Fruit fly (Drosophila melanogaster) whole organism, embryonic: ENCODE data around the gene Vha16-3.

Experiments used
- Antp ChIP-seq: fragments of 200-800 bp; sonication (Bioruptor generic); optimal IDR thresholded peaks from 3 replicates; lab custom pipeline; 2016; ENCODE audit warnings: missing biosample characterization, missing genetic modification characterization
- CG10209 ChIP-seq: fragments of 200-800 bp; sonication (Bioruptor generic); optimal IDR thresholded peaks from 3 replicates; lab custom pipeline; 2017; ENCODE audit warnings: missing biosample characterization, mild to moderate bottlenecking, missing genetic modification characterization, missing genetic modification reagents
- CG1024 ChIP-seq: fragments of 200-800 bp; sonication (Bioruptor generic); IDR thresholded peaks from 2 replicates; pipeline ENCODE4 v1.3.6; 2022; ENCODE audit warnings: missing biosample characterization, missing genetic modification characterization
- CG1233 ChIP-seq: fragments of 200-800 bp; sonication (Bioruptor generic); optimal IDR thresholded peaks from 4 replicates; lab custom pipeline; 2018; ENCODE audit warnings: missing biosample characterization, mild to moderate bottlenecking, missing genetic modification characterization
- CG12769 ChIP-seq: fragments of 200-800 bp; sonication (Bioruptor generic); optimal IDR thresholded peaks from 2 replicates; lab custom pipeline; 2019; ENCODE audit warnings: missing biosample characterization, mild to moderate bottlenecking, missing genetic modification characterization, moderate library complexity
- CG13624 ChIP-seq: fragments of 200-800 bp; sonication (Bioruptor generic); optimal IDR thresholded peaks from 2 replicates; lab custom pipeline; 2016; ENCODE audit warnings: missing biosample characterization, missing genetic modification characterization
- CG13894 ChIP-seq: fragments of 200-800 bp; sonication (Bioruptor generic); optimal IDR thresholded peaks from 3 replicates; lab custom pipeline; 2018; ENCODE audit warnings: missing biosample characterization, mild to moderate bottlenecking, missing genetic modification characterization, moderate library complexity
- CG15269 ChIP-seq: fragments of 200-800 bp; sonication (Bioruptor generic); optimal IDR thresholded peaks from 2 replicates; lab custom pipeline; 2018; ENCODE audit warnings: missing biosample characterization, mild to moderate bottlenecking, missing genetic modification characterization, moderate library complexity
- CG17361 ChIP-seq: fragments of 200-800 bp; sonication (Bioruptor generic); IDR thresholded peaks from 3 replicates; pipeline ENCODE4 v1.3.6; 2022; ENCODE audit warnings: missing biosample characterization, missing genetic modification characterization
- CG1792 ChIP-seq: fragments of 200-800 bp; sonication (Bioruptor generic); optimal IDR thresholded peaks from 2 replicates; lab custom pipeline; 2016; ENCODE audit warnings: missing biosample characterization, missing genetic modification characterization
- CG18476 ChIP-seq: fragments of 200-800 bp; sonication (Bioruptor generic); optimal IDR thresholded peaks from 2 replicates; lab custom pipeline; 2016; ENCODE audit warnings: missing biosample characterization, mild to moderate bottlenecking, missing genetic modification characterization
- CG18599 ChIP-seq: fragments of 200-800 bp; sonication (Bioruptor generic); optimal IDR thresholded peaks from 3 replicates; lab custom pipeline; 2017; ENCODE audit warnings: missing biosample characterization, missing genetic modification characterization, mild to moderate bottlenecking, moderate library complexity, missing genetic modification reagents
- CG2889 ChIP-seq: fragments of 200-800 bp; sonication (Bioruptor generic); IDR thresholded peaks from 3 replicates; pipeline ENCODE4 v1.3.6; 2022; ENCODE audit warnings: missing biosample characterization, missing genetic modification characterization
- CG32532 ChIP-seq: fragments of 200-800 bp; sonication (Bioruptor generic); IDR thresholded peaks from 2 replicates; pipeline ENCODE4 v1.3.6; 2022; ENCODE audit warnings: missing biosample characterization, missing genetic modification characterization
- CG34376 ChIP-seq: fragments of 200-800 bp; sonication (Bioruptor generic); optimal IDR thresholded peaks from 2 replicates; lab custom pipeline; 2018; ENCODE audit warnings: missing biosample characterization, mild to moderate bottlenecking, missing genetic modification characterization
- CG4360 ChIP-seq: fragments of 200-800 bp; sonication (Bioruptor generic); IDR thresholded peaks from 2 replicates; pipeline ENCODE4 v1.3.6; 2022; ENCODE audit warnings: missing biosample characterization, missing genetic modification characterization
- CG8290 ChIP-seq, 3 experiments: fragments of 200-800 bp; sonication (Bioruptor generic); optimal IDR thresholded peaks; 2 replicates each; lab custom pipeline; 2016 to 2019; ENCODE audit warnings: missing biosample characterization in 3 of 3, missing genetic modification characterization in 3 of 3, mild to moderate bottlenecking in 2 of 3, moderate library complexity in 1 of 3
- CG9932 ChIP-seq: fragments of 200-800 bp; sonication (Bioruptor generic); IDR thresholded peaks from 2 replicates; pipeline ENCODE4 v1.3.6; 2022; ENCODE audit warnings: missing biosample characterization, missing genetic modification characterization
- Doc2 ChIP-seq: fragments of 200-800 bp; sonication (Bioruptor generic); IDR thresholded peaks from 2 replicates; pipeline ENCODE4 v1.3.6; 2022; ENCODE audit warnings: missing biosample characterization, missing genetic modification characterization
- Drgx ChIP-seq: fragments of 200-800 bp; sonication (Bioruptor generic); IDR thresholded peaks from 2 replicates; pipeline ENCODE4 v1.3.6; 2022; ENCODE audit warnings: missing biosample characterization, missing genetic modification characterization
- Elba2 ChIP-seq: fragments of 200-800 bp; sonication (Bioruptor generic); optimal IDR thresholded peaks from 3 replicates; lab custom pipeline; 2016; ENCODE audit warnings: missing biosample characterization, missing genetic modification characterization
- Fer1 ChIP-seq: fragments of 200-800 bp; sonication (Bioruptor generic); optimal IDR thresholded peaks from 2 replicates; lab custom pipeline; 2017; ENCODE audit warnings: missing biosample characterization, mild to moderate bottlenecking, missing genetic modification characterization
- HHEX ChIP-seq: fragments of 200-800 bp; sonication (Bioruptor generic); optimal IDR thresholded peaks from 3 replicates; lab custom pipeline; 2017; ENCODE audit warnings: missing biosample characterization, mild to moderate bottlenecking, missing genetic modification characterization, missing genetic modification reagents
- Hr78 ChIP-seq, 2 experiments: fragments of 200-800 bp in 1 of 2; fragments of >200 bp in 1 of 2; sonication (Bioruptor generic) in 1 of 2; optimal IDR thresholded peaks; 2 replicates each; lab custom pipeline; 2017 to 2019; ENCODE audit warnings: missing biosample characterization in 2 of 2, missing genetic modification characterization in 2 of 2, mild to moderate bottlenecking in 1 of 2, moderate library complexity in 1 of 2
- Lim3 ChIP-seq: fragments of 200-800 bp; sonication (Bioruptor generic); IDR thresholded peaks from 2 replicates; pipeline ENCODE4 v1.3.6; 2022; ENCODE audit warnings: missing biosample characterization, missing genetic modification characterization
- Max ChIP-seq: fragments of 200-800 bp; sonication (Bioruptor generic); optimal IDR thresholded peaks from 2 replicates; lab custom pipeline; 2016; ENCODE audit warnings: missing biosample characterization, mild to moderate bottlenecking, missing genetic modification characterization
- Usf ChIP-seq: fragments of 200-800 bp; sonication (Bioruptor generic); optimal IDR thresholded peaks from 2 replicates; lab custom pipeline; 2017; ENCODE audit warnings: missing genotype, missing biosample characterization, missing genetic modification characterization
- bcd ChIP-seq: fragments of 200-800 bp; sonication (Bioruptor generic); optimal IDR thresholded peaks from 2 replicates; lab custom pipeline; 2017; ENCODE audit warnings: missing biosample characterization, mild to moderate bottlenecking, missing genetic modification characterization
- cas ChIP-seq: fragments of 200-800 bp; sonication (Bioruptor generic); IDR thresholded peaks from 2 replicates; pipeline ENCODE4 v1.3.6; 2022; ENCODE audit warnings: missing biosample characterization, missing genetic modification characterization
- chm ChIP-seq: fragments of 200-800 bp; sonication (Bioruptor generic); IDR thresholded peaks from 2 replicates; pipeline ENCODE4 v1.3.6; 2022; ENCODE audit warnings: missing biosample characterization, missing genetic modification characterization
- crol ChIP-seq: fragments of 200-800 bp; sonication (Bioruptor generic); IDR thresholded peaks from 2 replicates; pipeline ENCODE4 v1.3.6; 2022; ENCODE audit warnings: missing biosample characterization, missing genetic modification characterization
- eve ChIP-seq, 2 experiments: fragments of >200 bp; optimal IDR thresholded peaks; 2 replicates each; lab custom pipeline; 2017; ENCODE audit warnings: missing biosample characterization in 2 of 2, missing genetic modification characterization in 2 of 2
- ewg ChIP-seq: fragments of 200-800 bp; sonication (Bioruptor generic); optimal IDR thresholded peaks from 3 replicates; lab custom pipeline; 2017; ENCODE audit warnings: mild to moderate bottlenecking, missing biosample characterization, missing genetic modification reagents, missing genetic modification characterization
- fru ChIP-seq: fragments of >200 bp; optimal IDR thresholded peaks from 2 replicates; lab custom pipeline; 2017
- kni ChIP-seq: fragments of 200-800 bp; sonication (Bioruptor generic); optimal IDR thresholded peaks from 3 replicates; lab custom pipeline; 2017; ENCODE audit warnings: mild to moderate bottlenecking, missing biosample characterization, missing genetic modification reagents, missing genetic modification characterization
- mirr ChIP-seq: fragments of 200-800 bp; sonication (Bioruptor generic); optimal IDR thresholded peaks from 3 replicates; lab custom pipeline; 2018; ENCODE audit warnings: missing biosample characterization, mild to moderate bottlenecking, missing genetic modification characterization
- mld ChIP-seq: fragments of 200-800 bp; sonication (Bioruptor generic); IDR thresholded peaks from 3 replicates; pipeline ENCODE4 v1.3.6; 2022; ENCODE audit warnings: missing biosample characterization, missing genetic modification characterization; ENCODE audit not compliant: partially characterized antibody
- nom ChIP-seq: fragments of 200-800 bp; sonication (Bioruptor generic); optimal IDR thresholded peaks from 2 replicates; lab custom pipeline; 2017; ENCODE audit warnings: missing biosample characterization, missing genetic modification characterization, mild to moderate bottlenecking, moderate library complexity, missing genetic modification reagents
- pfk ChIP-seq: fragments of 200-800 bp; sonication (Bioruptor generic); optimal IDR thresholded peaks from 2 replicates; lab custom pipeline; 2018; ENCODE audit warnings: missing biosample characterization, mild to moderate bottlenecking, missing genetic modification characterization, moderate library complexity
- ranshi ChIP-seq: fragments of 200-800 bp; sonication (Bioruptor generic); IDR thresholded peaks from 2 replicates; pipeline ENCODE4 v1.3.6; 2022; ENCODE audit warnings: missing biosample characterization, missing genetic modification characterization
- rib ChIP-seq: fragments of 200-800 bp; sonication (Bioruptor generic); IDR thresholded peaks from 2 replicates; pipeline ENCODE4 v1.3.6; 2022; ENCODE audit warnings: missing biosample characterization, missing genetic modification characterization
- sc ChIP-seq, 3 experiments: fragments of >200 bp in 2 of 3; fragments of 200-800 bp in 1 of 3; sonication (Bioruptor generic) in 1 of 3; optimal IDR thresholded peaks; 2 replicates in 2 of 3; 3 replicates in 1 of 3; lab custom pipeline; 2017; ENCODE audit warnings: mild to moderate bottlenecking in 1 of 3, missing biosample characterization in 1 of 3, missing genetic modification characterization in 1 of 3, missing genetic modification reagents in 1 of 3
- schlank ChIP-seq: fragments of 200-800 bp; sonication (Bioruptor generic); optimal IDR thresholded peaks from 2 replicates; lab custom pipeline; 2018; ENCODE audit warnings: missing biosample characterization, mild to moderate bottlenecking, missing genetic modification characterization
- sd ChIP-seq: fragments of 200-800 bp; sonication (Bioruptor generic); optimal IDR thresholded peaks from 3 replicates; lab custom pipeline; 2018; ENCODE audit warnings: missing biosample characterization, mild to moderate bottlenecking, missing genetic modification characterization, moderate library complexity
- sens ChIP-seq: fragments of 200-800 bp; sonication (Bioruptor generic); peaks from one replicate; lab custom pipeline; 2016; ENCODE audit warnings: missing biosample characterization, missing genetic modification characterization
- seq ChIP-seq: fragments of 200-800 bp; sonication (Bioruptor generic); IDR thresholded peaks from 2 replicates; pipeline ENCODE4 v1.3.6; 2022; ENCODE audit warnings: missing biosample characterization, missing genetic modification characterization
- zen ChIP-seq: fragments of 200-800 bp; sonication (Bioruptor generic); optimal IDR thresholded peaks from 3 replicates; lab custom pipeline; 2018; ENCODE audit warnings: missing biosample characterization, mild to moderate bottlenecking, missing genetic modification characterization, moderate library complexity
- zfh1 ChIP-seq: fragments of 200-800 bp; sonication (Bioruptor generic); IDR thresholded peaks from 3 replicates; pipeline ENCODE4 v1.3.6; 2022; ENCODE audit warnings: missing biosample characterization, missing genetic modification characterization

The Vha16-3 gene

dm6 chr3L:11441889-11442782 lies 31.0 kb upstream of the Vha16-3 start (continued):
- TF ChIP-seq CG13624 (GFP tag; lab: Kevin White, UChicago) (peak; percentile 22), sc (optimal IDR thresholded peaks at IDR 0.05; lab: Kevin White, UChicago) (no peak), sc (GFP tag; optimal IDR thresholded peaks at IDR 0.05; lab: Kevin White, UChicago) (no peak), CG18599 (GFP tag; lab: Kevin White, UChicago) (peak; percentile 38), CG13894 (peak; percentile 96), CG10209 (GFP tag; lab: Kevin White, UChicago) (no peak), fru (lab: Kevin White, UChicago) (no peak), HHEX (GFP tag; lab: Kevin White, UChicago) (peak; percentile 22), CG32532 (peak; percentile 55; the same call in 1 of the 2 replicates), kni (GFP tag; lab: Kevin White, UChicago) (peak; percentile 5), CG1792 (no peak), zfh1 (GFP tag; lab: Robert Waterston, UW) (no peak), cas (GFP tag; lab: Robert Waterston, UW) (no peak), zen (no peak), sd (tag; lab: Kevin White, UChicago) (peak; percentile 30), CG34376 (GFP tag; lab: Kevin White, UChicago) (no peak), Fer1 (GFP tag; lab: Kevin White, UChicago) (no peak), ewg (GFP tag; lab: Kevin White, UChicago) (no peak), CG1024 (GFP tag; lab: Robert Waterston, UW) (no peak), pfk (GFP tag; lab: Kevin White, UChicago) (no peak), mirr (peak; percentile 16), Lim3 (GFP tag; lab: Robert Waterston, UW) (no peak), eve (GFP tag; optimal IDR thresholded peaks at IDR 0.05; lab: Kevin White, UChicago) (no peak), CG4360 (0 out of 2 replicates have a peak, but pooled peaks have one; percentile 6), CG1233 (GFP tag; lab: Kevin White, UChicago) (no peak), mld (GFP tag; lab: Robert Waterston, UW) (no peak), Usf (no peak), CG15269 (peak; percentile 29), bcd (GFP tag; lab: Kevin White, UChicago) (peak; percentile 2), Doc2 (GFP tag; lab: Robert Waterston, UW) (no peak), chm (GFP tag; lab: Robert Waterston, UW) (0 out of 2 replicates have a peak, but pooled peaks have one; percentile 36), CG8290 (GFP tag; optimal IDR thresholded peaks at IDR 0.05; lab: Kevin White, UChicago) (no peak), CG8290 (tag; optimal IDR thresholded peaks at IDR 0.05; lab: Kevin White, UChicago) (peak in 1 of 2 experiments; percentile 63), schlank (tag; lab: Kevin White, UChicago) (peak; percentile 38), CG17361 (GFP tag; lab: Robert Waterston, UW) (0 out of 3 replicates have a peak, but pooled peaks have one; percentile 9), sens (GFP tag; lab: Kevin White, UChicago) (peak; percentile 57), Elba2 (GFP tag; lab: Kevin White, UChicago) (no peak), Max (GFP tag; lab: Kevin White, UChicago) (no peak), Hr78 (GFP tag; optimal IDR thresholded peaks at IDR 0.05; lab: Kevin White, UChicago) (no peak), nom (GFP tag; lab: Kevin White, UChicago) (peak; percentile 90), crol (GFP tag; lab: Robert Waterston, UW) (no peak), CG9932 (peak; percentile 36; the same call in 1 of the 2 replicates), ranshi (GFP tag; lab: Robert Waterston, UW) (no peak), rib (GFP tag; lab: Robert Waterston, UW) (0 out of 2 replicates have a peak, but pooled peaks have one; percentile 20), seq (GFP tag; lab: Robert Waterston, UW) (no peak), CG2889 (0 out of 3 replicates have a peak, but pooled peaks have one; percentile 18), CG12769 (tag; lab: Kevin White, UChicago) (peak; percentile 87), CG18476 (no peak), Antp (GFP tag; lab: Kevin White, UChicago) (no peak), Drgx (GFP tag; lab: Robert Waterston, UW) (peak; percentile 74)
